Fruit fly (Drosophila melanogaster) ovary, adult (tissue): ENCODE data around the gene Ork1.

ENCODE experiments used
- CG17801 ChIP-seq: fragments of 200-800 bp; optimal IDR thresholded peaks from 2 replicates; lab custom pipeline; 2019; ENCODE audit warnings: missing biosample characterization, mild to moderate bottlenecking, missing genetic modification characterization, moderate library complexity; ENCODE audit not compliant: partially characterized antibody

The Ork1 gene

DNA sequence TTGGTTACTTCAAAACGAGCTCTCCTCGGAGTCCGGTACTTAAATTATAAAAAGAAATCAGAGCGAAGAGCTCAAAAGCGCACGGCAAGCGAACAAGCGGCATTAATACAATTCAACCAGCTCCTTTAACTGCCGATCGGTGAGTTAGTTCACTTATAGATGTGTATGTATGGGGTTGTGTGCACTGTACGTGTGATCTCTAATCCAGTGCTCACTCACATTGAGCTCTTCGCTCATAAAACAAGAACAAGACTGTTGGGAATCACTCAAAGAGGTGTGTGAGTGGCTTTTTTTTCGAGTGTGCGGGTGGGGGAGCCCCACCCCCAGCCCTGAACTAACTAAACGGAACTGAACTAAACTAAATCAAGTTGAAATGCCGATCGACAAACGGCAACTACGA lies at the start of gene Ork1:
Gene Ork1, minus strand, starts transcription at position 101 of the 400 bp plus-strand sequence.
- no peak for TF ChIP-seq CG17801 (GFP tag; lab: Kevin White, UChicago)

DNA sequence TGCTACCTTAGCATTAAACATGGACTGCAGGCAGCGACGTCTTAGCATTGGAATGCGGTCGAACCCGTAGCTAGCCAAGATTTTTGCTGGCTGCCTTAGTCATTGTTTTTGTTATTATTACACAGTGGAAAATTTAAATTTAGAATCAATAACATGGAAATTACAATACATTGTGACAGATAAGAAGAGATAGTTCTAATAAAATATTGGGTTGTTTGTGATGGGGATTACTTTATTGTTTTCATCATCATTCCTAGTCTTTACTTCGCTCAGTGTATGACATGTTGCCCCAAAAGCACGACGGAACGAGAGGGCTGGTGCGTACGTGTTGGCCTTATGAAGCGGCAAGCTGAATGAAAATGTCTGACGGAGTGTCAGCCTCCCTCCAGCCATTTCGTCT lies 45.5 kb upstream of the Ork1 start:
- no peak for TF ChIP-seq CG17801 (GFP tag; lab: Kevin White, UChicago)

DNA sequence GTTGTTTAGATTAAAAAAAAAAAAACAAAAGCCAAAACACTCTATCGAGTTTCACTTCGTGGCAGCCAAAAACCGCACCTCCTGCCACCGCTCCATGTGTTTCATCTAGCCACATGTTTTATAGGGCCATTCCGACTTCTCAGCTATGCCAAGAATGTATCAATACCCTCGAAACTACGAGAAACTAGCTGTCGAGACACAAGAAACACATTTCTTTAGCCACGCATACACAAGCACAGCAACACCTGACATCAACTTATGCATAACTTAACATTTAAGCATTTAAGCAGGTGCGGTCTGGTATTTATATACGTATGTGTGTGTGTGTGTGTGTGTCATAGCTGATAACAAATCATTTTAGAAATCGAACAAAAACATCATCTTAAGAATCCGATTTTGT lies 44.5 kb upstream of the Ork1 start:
- TF ChIP-seq CG17801 (GFP tag; lab: Kevin White, UChicago) = no peak

DNA sequence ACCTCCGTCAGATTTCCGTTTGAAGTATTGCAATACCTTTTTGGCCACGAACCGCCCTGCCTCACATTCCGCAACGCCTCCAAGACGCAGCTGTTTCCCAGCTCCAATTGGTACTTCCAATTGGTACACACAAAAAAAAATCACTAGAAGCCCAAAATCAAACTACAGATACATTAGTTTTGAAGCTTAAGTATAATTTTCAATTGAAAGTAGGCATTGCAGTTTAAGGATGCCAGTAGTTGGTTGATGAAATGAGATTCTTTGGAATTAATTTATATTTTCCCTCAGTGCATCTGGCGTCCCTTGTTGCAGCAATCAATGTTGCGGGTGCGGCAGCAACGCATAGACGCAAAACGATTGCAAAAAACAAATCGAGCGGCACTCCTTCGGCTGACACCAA lies 42.7 kb upstream of the Ork1 start:
- TF ChIP-seq CG17801 (GFP tag; lab: Kevin White, UChicago) = no peak

DNA sequence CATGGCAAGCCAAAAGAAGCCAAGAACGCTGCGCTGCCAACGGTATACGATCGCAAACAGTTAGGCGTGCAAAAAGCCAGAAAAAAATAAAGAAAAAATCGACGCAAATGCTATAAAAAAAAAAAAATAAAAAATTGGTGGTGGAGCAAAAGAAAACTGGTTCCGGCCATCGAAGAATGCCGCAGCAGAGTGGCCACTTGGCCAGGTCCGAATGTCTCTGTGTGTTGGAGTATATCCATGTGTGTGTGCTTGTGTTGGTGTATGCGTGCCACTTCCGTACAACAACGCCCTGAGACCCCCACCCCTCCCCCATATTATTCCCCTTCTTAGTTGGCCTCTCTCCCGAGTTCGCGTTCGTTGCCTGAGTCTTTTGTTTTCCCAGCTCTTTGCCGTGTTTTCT lies 41.2 kb upstream of the Ork1 start:
- no peak for TF ChIP-seq CG17801 (GFP tag; lab: Kevin White, UChicago)

DNA sequence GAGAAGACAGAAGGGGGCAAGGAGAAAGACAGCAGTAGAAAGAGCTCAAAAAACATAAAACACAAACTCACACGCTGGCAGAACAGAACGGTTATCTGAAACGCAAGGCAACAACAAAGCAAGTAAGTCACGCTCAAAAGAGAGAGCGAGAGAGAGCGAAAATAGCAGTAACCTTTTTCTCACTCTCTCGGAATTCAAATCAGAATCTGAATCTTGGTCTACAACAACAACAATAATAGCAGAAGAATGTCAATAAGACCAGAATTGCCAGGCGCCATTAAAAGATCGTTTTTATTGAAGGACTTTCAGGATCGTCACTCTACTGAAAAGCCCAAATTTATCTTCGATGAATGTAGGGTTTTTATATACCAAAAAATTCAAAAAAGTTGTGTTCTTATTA lies 40.2 kb upstream of the Ork1 start:
- no peak for TF ChIP-seq CG17801 (GFP tag; lab: Kevin White, UChicago)

DNA sequence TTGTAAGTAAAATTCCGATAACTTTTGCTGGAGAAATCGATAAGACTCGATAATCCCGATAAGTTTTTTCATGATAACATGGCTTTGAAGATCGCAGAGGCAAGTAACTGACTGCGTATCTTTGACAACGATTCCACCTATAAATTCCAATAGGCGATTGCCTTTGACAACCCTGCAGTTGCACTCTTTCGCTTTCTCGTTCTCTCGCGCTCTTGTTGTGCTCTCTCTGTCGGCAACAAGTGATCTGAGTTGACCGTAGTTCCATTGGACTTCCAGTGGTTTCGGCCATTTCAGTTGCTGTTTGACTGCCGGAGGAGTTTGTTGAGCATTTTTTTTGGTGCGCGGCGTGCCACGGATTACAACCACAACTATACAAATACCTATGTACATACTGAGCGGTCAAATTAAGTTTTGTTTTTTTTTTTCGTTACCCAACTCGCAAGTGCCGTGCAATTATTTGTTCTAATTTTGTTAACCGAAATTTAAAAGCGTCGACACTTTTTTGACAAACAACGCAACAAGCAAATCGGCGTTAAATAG lies 39.6 kb upstream of the Ork1 start, which contains the start of gene Myo10A:
Gene Myo10A, plus strand, starts transcription at position 288 of the 540 bp plus-strand sequence.
- no peak for TF ChIP-seq CG17801 (GFP tag; lab: Kevin White, UChicago)

DNA sequence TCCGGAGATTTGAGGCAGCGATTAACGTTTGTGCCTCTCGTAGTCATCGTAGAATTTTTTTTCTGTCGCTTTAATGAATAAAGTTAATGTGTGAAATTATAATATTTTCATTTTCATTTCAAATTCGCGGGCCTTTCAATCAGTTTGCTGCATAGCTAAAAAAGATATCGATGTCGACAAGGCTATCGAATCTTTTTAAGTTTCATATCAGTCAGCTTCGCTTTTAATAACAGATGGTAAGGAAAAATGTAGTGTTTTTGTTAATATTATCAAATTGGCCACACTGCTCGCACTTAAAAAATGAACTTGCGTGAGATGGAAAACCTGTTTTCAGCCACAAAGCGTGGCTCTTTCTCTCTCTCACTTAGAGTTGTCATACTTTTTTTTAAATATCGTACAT lies 38.6 kb upstream of the Ork1 start:
- no peak for TF ChIP-seq CG17801 (GFP tag; lab: Kevin White, UChicago)

DNA sequence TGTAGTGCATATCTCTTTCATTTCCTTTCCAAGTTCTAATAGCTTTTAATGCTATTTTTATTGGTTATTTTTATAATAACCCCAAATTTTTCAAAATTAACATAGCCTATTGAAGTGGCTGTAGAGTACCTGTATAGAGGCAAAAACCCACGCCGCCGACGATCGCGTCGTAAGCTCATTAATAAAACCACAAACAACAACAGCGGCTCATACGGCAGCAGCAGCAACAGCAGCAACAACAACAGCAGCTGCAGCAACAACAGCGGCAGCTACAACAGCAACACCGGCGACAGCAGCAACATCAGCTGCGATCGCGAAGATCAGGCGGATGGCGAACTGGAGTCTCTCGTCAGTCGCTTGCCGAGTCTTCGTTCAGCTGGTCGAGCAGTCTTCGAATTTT lies 36.1 kb upstream of the Ork1 start, which contains the start of gene CG2145:
Gene CG2145, plus strand, starts transcription at position 290 of the 400 bp plus-strand sequence.
- TF ChIP-seq CG17801 (GFP tag; lab: Kevin White, UChicago) = peak; percentile 61

DNA sequence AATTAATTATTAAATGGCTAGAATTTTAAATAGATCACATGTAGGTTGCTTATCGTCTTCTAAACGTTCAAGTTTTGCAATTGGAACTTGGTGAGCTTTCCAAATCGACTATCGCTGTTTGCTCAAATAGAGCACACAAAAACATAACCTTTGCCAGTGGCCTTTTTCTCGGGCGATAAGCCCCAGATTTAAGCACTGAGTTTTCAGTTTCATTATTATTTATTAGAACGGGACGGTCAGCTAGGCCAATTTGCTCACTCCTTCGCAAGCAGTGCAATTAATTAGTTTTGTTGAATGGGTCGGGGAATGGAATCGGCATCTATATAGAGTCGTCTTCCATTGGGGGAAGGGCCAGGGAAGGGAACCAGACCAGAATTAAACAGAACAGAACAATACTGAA lies 35.2 kb upstream of the Ork1 start:
- TF ChIP-seq CG17801 (GFP tag; lab: Kevin White, UChicago) = no peak

DNA sequence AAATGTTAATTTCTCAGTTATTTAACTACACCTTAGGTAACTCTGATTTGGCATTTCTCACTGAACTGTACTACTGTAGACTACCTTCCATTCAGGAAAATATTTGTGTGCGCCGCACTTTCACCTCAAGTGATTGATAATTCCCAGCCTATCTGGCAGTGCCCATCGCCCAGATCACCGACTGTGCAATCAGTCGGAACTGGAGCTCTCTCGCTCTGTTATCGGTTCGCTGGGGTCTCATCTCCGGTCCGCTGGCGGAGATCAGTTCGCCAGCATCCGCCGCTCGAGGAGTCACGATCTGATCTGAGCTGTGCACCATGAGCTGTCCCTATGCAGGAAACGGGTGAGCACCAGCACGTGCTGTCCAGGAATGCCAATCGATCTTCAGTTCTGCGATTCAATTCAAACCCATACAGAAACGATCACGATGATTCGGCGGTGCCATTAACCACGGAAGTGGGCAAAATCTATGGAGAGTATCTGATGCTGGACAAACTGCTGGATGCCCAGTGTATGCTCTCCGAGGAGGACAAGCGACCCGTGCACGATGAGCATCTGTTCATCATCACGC lies 32.7 kb upstream of the Ork1 start, which contains the start of gene v:
Gene v, plus strand, starts transcription at position 262 of the 571 bp plus-strand sequence.
- TF ChIP-seq CG17801 (GFP tag; lab: Kevin White, UChicago) = no peak

DNA sequence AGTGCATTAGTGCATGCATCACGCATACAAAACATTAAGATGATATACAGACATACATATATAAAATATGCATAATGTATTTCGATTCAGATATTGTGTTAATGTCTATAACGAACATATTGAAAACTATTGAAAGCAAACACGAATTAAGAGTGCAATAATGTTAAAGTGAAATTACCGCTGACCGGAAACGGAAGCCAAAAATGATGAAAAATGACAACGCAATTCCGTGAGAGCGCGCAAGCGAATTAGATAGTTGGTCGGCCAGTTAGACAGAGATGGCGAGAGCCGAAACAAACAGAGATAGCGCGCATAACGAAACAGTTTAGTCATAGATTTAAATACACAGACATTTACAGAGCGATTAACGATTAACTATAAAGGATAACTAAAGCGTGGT lies 31.1 kb upstream of the Ork1 start:
- TF ChIP-seq CG17801 (GFP tag; lab: Kevin White, UChicago) = no peak

DNA sequence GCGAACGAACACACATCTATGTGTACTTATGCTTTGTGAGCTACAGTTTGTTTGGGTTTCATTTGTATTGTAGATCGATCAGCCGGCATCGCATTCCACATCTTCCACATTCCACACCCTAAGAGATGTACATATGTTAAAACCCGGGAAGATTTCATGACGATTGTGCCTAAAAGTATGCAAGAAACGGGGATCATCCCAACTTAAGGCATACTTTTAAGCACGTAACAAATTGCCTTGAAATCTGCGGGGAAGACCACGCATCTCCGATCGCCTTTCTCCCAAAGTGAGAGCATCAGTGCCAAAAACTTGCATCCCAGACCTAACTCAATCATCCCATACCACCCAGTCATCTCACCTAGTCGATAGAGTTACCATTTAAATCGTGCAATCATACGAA lies 30.6 kb upstream of the Ork1 start:
- no peak for TF ChIP-seq CG17801 (GFP tag; lab: Kevin White, UChicago)

DNA sequence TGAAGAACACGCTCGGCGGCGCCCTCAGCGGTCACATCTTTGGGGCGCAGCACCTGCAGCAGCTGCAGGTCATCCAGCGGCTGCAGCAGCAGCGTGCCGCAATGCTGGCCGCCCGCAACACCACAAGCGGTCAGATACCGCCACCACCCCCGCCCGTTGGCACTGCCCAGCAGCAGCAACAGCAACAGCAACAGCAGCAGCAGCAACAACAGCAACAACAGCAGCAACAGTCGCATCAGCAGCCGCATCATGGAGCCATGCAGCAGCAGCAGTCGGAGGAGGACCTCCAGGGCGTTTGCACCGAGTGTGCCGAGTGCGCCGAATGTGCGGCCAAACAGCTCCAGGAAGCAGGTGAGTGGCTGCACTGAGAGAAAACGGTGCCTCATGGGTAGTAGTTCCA lies 21.5 kb upstream of the Ork1 start:
- TF ChIP-seq CG17801 (GFP tag; lab: Kevin White, UChicago) = no peak

DNA sequence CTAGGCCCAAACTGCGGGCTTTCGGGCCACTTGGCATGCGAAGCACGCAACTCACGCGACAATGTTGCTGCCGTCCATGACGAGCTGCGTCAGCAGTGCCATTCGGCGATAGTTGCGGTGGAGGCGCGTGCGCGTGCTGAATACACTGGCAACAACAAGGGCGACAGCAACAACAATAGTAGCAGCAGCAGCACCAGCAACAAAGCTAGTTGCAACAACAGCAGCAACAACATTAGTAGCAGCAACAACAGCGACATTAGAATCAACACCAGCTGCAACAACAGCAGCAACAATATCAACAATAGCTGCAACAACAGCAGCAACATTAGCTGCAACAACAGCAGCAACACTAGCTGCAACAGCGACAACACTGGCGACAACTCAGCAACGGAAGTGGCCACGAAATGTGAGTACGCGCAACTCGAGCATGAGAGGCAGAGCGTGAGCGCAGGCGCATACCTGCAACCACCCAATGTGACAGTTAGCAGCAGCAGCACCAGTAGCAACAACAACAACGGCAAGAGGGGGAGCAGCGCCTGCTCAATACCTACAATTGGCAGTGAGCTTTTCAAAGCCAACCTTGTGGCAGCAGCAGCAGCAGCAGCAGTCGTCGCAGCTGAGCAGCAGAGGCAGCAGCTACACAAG lies 15.3 kb upstream of the Ork1 start:
- no peak for TF ChIP-seq CG17801 (GFP tag; lab: Kevin White, UChicago)

DNA sequence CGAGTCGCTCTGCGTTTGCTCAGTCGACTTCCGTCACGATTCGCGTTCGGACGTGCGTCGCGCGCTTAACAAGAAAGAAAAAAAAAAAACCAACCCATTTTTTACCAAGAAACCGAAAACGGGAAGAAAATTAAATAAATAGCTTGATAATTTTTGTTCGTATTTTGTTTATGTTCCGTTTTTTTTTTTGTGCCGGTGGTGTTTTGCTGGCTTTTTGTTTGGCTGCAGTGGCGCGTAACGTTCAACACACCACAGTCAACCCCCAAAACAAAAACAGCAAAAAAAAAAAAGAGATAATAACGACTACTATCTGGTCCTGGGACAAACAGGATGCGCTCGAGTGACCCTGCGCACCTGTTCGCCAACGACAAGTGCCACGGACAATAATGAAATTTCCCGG lies 14.4 kb upstream of the Ork1 start, which contains the start of gene CG43901:
Gene CG43901, plus strand, starts transcription at position 301 of the 400 bp plus-strand sequence.
- TF ChIP-seq CG17801 (GFP tag; lab: Kevin White, UChicago) = no peak
